Worm (Caenorhabditis elegans): ENCODE measurements around the gene urm-1.

Gene urm-1

DNA sequence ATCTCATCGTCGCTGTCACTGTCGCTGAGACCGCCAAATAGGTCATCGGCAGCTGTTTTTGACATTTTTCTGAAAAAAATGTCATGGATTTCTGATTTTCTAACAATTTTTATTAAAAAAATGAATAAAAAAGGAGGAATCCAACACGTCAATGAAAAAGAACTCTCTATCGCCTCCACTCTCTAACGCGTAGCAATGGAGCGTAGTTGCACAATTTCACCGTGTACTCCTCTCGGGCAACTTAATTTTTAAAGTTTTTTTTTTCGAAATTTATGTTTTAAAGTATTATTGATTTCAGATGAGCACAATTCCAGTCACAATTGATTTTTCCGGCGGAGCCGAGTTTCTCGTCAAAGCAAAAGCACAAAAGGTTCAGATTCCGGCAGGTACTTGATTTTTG is at the start of gene urm-1, which contains the start of gene taf-11.3:
TSS of gene urm-1 (plus strand) at position 299 of the 400 bp plus-strand sequence.
TSS of gene taf-11.3 (minus strand) at position 69 of the 400 bp plus-strand sequence.
- TF ChIP-seq nhr-23 (tag; optimal IDR thresholded peaks at IDR 0.05) (peak; percentile 89), elt-2 (tag; optimal IDR thresholded peaks at IDR 0.05) (peak; percentile 21), lin-15B (tag; optimal IDR thresholded peaks at IDR 0.05) (peak; percentile 93), pha-4 (tag; optimal IDR thresholded peaks at IDR 0.05) (peak; percentile 90), mml-1 (tag; optimal IDR thresholded peaks at IDR 0.05) (no peak), fos-1 (tag; optimal IDR thresholded peaks at IDR 0.05) (no peak), zag-1 (tag; optimal IDR thresholded peaks at IDR 0.05) (no peak), hmg-11 (tag; optimal IDR thresholded peaks at IDR 0.05) (peak; percentile 67), skn-1 (tag; optimal IDR thresholded peaks at IDR 0.05) (no peak), R02D3.7 (tag; optimal IDR thresholded peaks at IDR 0.05) (peak; percentile 56), nhr-43 (tag; optimal IDR thresholded peaks at IDR 0.05; ENCODE audit: poor library complexity, severe bottlenecking) (peak; percentile 61), ceh-16 (tag; optimal IDR thresholded peaks at IDR 0.05) (no peak), elt-3 (tag; optimal IDR thresholded peaks at IDR 0.05) (no peak), nhr-77 (tag; optimal IDR thresholded peaks at IDR 0.05) (no peak), jun-1 (tag; optimal IDR thresholded peaks at IDR 0.05) (peak; percentile 13), fkh-2 (tag; optimal IDR thresholded peaks at IDR 0.05) (no peak), snpc-4 (tag; optimal IDR thresholded peaks at IDR 0.05) (peak; percentile 88), nfya-1 (tag; optimal IDR thresholded peaks at IDR 0.05; ENCODE audit: insufficient read depth) (peak; percentile 85), lin-39 (tag; optimal IDR thresholded peaks at IDR 0.05) (peak; percentile 24), nhr-25 (tag; optimal IDR thresholded peaks at IDR 0.05) (peak; percentile 35)

DNA sequence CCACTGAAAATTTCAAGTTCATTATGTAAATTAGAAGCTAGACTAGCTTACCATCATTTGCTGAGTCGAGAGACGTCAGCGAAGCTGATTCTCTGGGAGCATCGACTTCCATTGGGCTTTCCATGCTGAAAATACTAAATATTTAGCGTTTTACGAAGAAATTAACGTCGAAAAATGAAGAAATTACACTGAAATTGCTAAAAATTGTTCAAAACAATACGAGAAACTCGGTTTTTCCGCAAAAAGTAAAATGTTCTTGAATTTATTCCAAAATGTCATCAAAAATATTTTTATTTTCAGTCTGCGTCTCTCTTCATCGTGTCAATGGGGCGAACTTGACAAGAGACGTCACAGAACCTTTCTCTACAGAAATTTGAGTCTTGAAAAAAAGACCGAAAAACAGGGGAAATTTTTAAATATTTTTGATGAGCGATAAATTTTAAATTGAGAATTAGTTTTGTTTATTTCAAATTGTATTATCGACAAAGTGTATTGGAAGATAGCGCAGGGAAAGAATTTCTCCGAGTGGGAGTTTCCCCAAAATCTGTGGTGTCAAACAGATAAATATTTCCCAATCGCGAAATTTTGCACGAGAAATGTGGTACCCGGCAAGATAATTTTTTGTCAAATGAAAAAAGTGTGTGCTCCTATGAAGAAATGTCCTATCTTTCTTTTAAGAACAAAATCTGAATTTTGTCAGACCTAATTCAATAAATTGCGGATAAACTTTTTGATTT is 44.7 kb upstream of the urm-1 start, which contains the start of gene ecps-1:
TSS of gene ecps-1 (minus strand) at position 125 of the 737 bp plus-strand sequence.
- TF ChIP-seq zag-1 (tag; optimal IDR thresholded peaks at IDR 0.05) = peak; percentile 9
- TF ChIP-seq skn-1 (tag; optimal IDR thresholded peaks at IDR 0.05) = peak; percentile 97
- TF ChIP-seq unc-62 (GFP tag; optimal IDR thresholded peaks at IDR 0.05) = peak; percentile 12
- TF ChIP-seq pha-4 (tag; optimal IDR thresholded peaks at IDR 0.05) = peak; percentile 97
- no peak for TF ChIP-seq daf-12 (tag; optimal IDR thresholded peaks at IDR 0.05)
- peak; percentile 51 for TF ChIP-seq elt-2 (tag; optimal IDR thresholded peaks at IDR 0.05)
- peak; percentile 77 for TF ChIP-seq ceh-28 (tag; optimal IDR thresholded peaks at IDR 0.05)
- TF ChIP-seq ceh-82 (tag; optimal IDR thresholded peaks at IDR 0.05) = peak; percentile 62
- peak; percentile 89 for TF ChIP-seq nhr-43 (tag; optimal IDR thresholded peaks at IDR 0.05; ENCODE audit: poor library complexity, severe bottlenecking)
- TF ChIP-seq lsy-12 (tag; optimal IDR thresholded peaks at IDR 0.05) = peak; percentile 81
- TF ChIP-seq pqm-1 (tag; optimal IDR thresholded peaks at IDR 0.05) = peak; percentile 57
- peak; percentile 86 for TF ChIP-seq R02D3.7 (tag; optimal IDR thresholded peaks at IDR 0.05)
- TF ChIP-seq ceh-9 (tag; optimal IDR thresholded peaks at IDR 0.05) = no peak
- no peak for TF ChIP-seq eor-1 (tag; optimal IDR thresholded peaks at IDR 0.05)
- peak; percentile 13 for TF ChIP-seq elt-1 (tag; optimal IDR thresholded peaks at IDR 0.05)
- TF ChIP-seq lin-15B (tag; optimal IDR thresholded peaks at IDR 0.05) = peak; percentile 93
- peak; percentile 32 for TF ChIP-seq lin-39 (tag; optimal IDR thresholded peaks at IDR 0.05)
- peak; percentile 53 for TF ChIP-seq fkh-10 (GFP tag; optimal IDR thresholded peaks at IDR 0.05)
- TF ChIP-seq nhr-25 (tag; optimal IDR thresholded peaks at IDR 0.05) = peak; percentile 76
- peak; percentile 89 for TF ChIP-seq nhr-23 (tag; optimal IDR thresholded peaks at IDR 0.05)
- TF ChIP-seq jun-1 (tag; optimal IDR thresholded peaks at IDR 0.05) = peak; percentile 63
- TF ChIP-seq egl-5 (tag; optimal IDR thresholded peaks at IDR 0.05) = peak; percentile 7
- TF ChIP-seq snpc-4 (tag; optimal IDR thresholded peaks at IDR 0.05) = peak; percentile 68
- TF ChIP-seq nhr-11 (tag; optimal IDR thresholded peaks at IDR 0.05) = peak; percentile 45
- TF ChIP-seq mdl-1 (tag; optimal IDR thresholded peaks at IDR 0.05) = peak; percentile 32
- TF ChIP-seq aly-2 (tag; optimal IDR thresholded peaks at IDR 0.05) = no peak
- TF ChIP-seq nhr-237 (tag; optimal IDR thresholded peaks at IDR 0.05) = no peak
- TF ChIP-seq ztf-11 (tag; optimal IDR thresholded peaks at IDR 0.05) = no peak
- TF ChIP-seq ama-1 (optimal IDR thresholded peaks at IDR 0.05) = no peak

DNA sequence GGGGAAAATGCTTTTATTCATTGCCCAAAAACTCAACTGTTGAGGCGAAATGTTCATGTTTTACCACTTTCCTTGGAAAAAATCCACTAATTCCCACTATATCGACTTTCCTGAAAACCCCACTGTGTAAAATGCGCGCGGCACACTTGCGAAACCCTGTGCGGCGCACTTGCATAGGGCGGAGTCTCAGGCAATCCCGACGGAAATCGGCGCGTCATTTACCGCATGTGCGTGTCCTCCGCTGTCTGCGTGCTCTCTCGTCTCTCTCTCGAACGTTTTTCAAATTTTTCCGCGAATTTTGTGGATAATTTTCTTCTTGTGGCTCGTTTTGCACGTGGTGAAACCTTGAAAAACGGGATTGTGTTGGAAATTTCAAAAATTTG is 44.1 kb upstream of the urm-1 start, which contains the start of gene atx-2:
TSS of gene atx-2 (plus strand) at position 226 of the 383 bp plus-strand sequence.
- peak; percentile 72 for TF ChIP-seq mdl-1 (tag; optimal IDR thresholded peaks at IDR 0.05)
- peak; percentile 59 for TF ChIP-seq skn-1 (tag; optimal IDR thresholded peaks at IDR 0.05)
- no peak for TF ChIP-seq elt-3 (tag; optimal IDR thresholded peaks at IDR 0.05)
- peak; percentile 72 for TF ChIP-seq ceh-16 (tag; optimal IDR thresholded peaks at IDR 0.05)
- peak; percentile 79 for TF ChIP-seq R02D3.7 (tag; optimal IDR thresholded peaks at IDR 0.05)
- peak; percentile 26 for TF ChIP-seq egl-5 (tag; optimal IDR thresholded peaks at IDR 0.05)
- TF ChIP-seq fkh-10 (GFP tag; optimal IDR thresholded peaks at IDR 0.05) = peak; percentile 42
- TF ChIP-seq nfya-1 (tag; optimal IDR thresholded peaks at IDR 0.05; ENCODE audit: insufficient read depth) = peak; percentile 69
- TF ChIP-seq fkh-2 (tag; optimal IDR thresholded peaks at IDR 0.05) = no peak
- no peak for TF ChIP-seq ceh-9 (tag; optimal IDR thresholded peaks at IDR 0.05)
- peak; percentile 28 for TF ChIP-seq fos-1 (tag; optimal IDR thresholded peaks at IDR 0.05)
- peak; percentile 62 for TF ChIP-seq pha-4 (tag; optimal IDR thresholded peaks at IDR 0.05)
- peak; percentile 32 for TF ChIP-seq snpc-4 (tag; optimal IDR thresholded peaks at IDR 0.05)
- TF ChIP-seq ceh-28 (tag; optimal IDR thresholded peaks at IDR 0.05) = peak; percentile 73
- no peak for TF ChIP-seq nhr-67 (tag; optimal IDR thresholded peaks at IDR 0.05)
- peak; percentile 77 for TF ChIP-seq nhr-23 (tag; optimal IDR thresholded peaks at IDR 0.05)
- no peak for TF ChIP-seq aly-2 (tag; optimal IDR thresholded peaks at IDR 0.05)
- TF ChIP-seq elt-2 (tag; optimal IDR thresholded peaks at IDR 0.05) = peak; percentile 46
- TF ChIP-seq eor-1 (tag; optimal IDR thresholded peaks at IDR 0.05) = no peak
- peak; percentile 56 for TF ChIP-seq elt-1 (tag; optimal IDR thresholded peaks at IDR 0.05)
- TF ChIP-seq ama-1 (optimal IDR thresholded peaks at IDR 0.05) = no peak
- TF ChIP-seq nhr-11 (tag; optimal IDR thresholded peaks at IDR 0.05) = no peak
- TF ChIP-seq pqm-1 (tag; optimal IDR thresholded peaks at IDR 0.05) = peak; percentile 11
- peak; percentile 98 for TF ChIP-seq hmg-11 (tag; optimal IDR thresholded peaks at IDR 0.05)
- peak; percentile 80 for TF ChIP-seq lin-15B (tag; optimal IDR thresholded peaks at IDR 0.05)
- peak; percentile 85 for TF ChIP-seq lsy-12 (tag; optimal IDR thresholded peaks at IDR 0.05)
- peak; percentile 56 for TF ChIP-seq nhr-25 (tag; optimal IDR thresholded peaks at IDR 0.05)
- peak; percentile 93 for TF ChIP-seq nhr-43 (tag; optimal IDR thresholded peaks at IDR 0.05; ENCODE audit: poor library complexity, severe bottlenecking)
- peak; percentile 22 for TF ChIP-seq egl-27 (tag; optimal IDR thresholded peaks at IDR 0.05)
- TF ChIP-seq lin-39 (tag; optimal IDR thresholded peaks at IDR 0.05) = peak; percentile 91
- no peak for TF ChIP-seq nhr-237 (tag; optimal IDR thresholded peaks at IDR 0.05)
- TF ChIP-seq ceh-82 (tag; optimal IDR thresholded peaks at IDR 0.05) = peak; percentile 56
- TF ChIP-seq ztf-11 (tag; optimal IDR thresholded peaks at IDR 0.05) = no peak
- TF ChIP-seq mml-1 (tag; optimal IDR thresholded peaks at IDR 0.05) = no peak
- TF ChIP-seq unc-39 (tag; optimal IDR thresholded peaks at IDR 0.05) = no peak
